Fruit fly (Drosophila melanogaster) whole organism: Measurements from ENCODE around the gene Jhbp7.

Source experiments
- CG8478 ChIP-seq: fragments of >200 bp; optimal IDR thresholded peaks from 2 replicates; lab custom pipeline; 2018; ENCODE audit warnings: inconsistent platforms
- Dll ChIP-seq: fragments of >200 bp; optimal IDR thresholded peaks from 2 replicates; lab custom pipeline; 2017
- EcR ChIP-seq, 2 experiments: fragments of >200 bp; optimal IDR thresholded peaks; 2 replicates each; lab custom pipeline; 2017; ENCODE audit warnings: missing biosample characterization in 2 of 2, missing genetic modification characterization in 2 of 2, missing genetic modification reagents in 2 of 2
- pan ChIP-seq: fragments of >200 bp; optimal IDR thresholded peaks from 2 replicates; lab custom pipeline; 2017
- psq ChIP-seq: fragments of >200 bp; optimal IDR thresholded peaks from 2 replicates; lab custom pipeline; 2017
- usp ChIP-seq: fragments of >200 bp; optimal IDR thresholded peaks from 2 replicates; lab custom pipeline; 2017; ENCODE audit warnings: missing biosample characterization, missing genetic modification characterization, mixed read lengths

DNA sequence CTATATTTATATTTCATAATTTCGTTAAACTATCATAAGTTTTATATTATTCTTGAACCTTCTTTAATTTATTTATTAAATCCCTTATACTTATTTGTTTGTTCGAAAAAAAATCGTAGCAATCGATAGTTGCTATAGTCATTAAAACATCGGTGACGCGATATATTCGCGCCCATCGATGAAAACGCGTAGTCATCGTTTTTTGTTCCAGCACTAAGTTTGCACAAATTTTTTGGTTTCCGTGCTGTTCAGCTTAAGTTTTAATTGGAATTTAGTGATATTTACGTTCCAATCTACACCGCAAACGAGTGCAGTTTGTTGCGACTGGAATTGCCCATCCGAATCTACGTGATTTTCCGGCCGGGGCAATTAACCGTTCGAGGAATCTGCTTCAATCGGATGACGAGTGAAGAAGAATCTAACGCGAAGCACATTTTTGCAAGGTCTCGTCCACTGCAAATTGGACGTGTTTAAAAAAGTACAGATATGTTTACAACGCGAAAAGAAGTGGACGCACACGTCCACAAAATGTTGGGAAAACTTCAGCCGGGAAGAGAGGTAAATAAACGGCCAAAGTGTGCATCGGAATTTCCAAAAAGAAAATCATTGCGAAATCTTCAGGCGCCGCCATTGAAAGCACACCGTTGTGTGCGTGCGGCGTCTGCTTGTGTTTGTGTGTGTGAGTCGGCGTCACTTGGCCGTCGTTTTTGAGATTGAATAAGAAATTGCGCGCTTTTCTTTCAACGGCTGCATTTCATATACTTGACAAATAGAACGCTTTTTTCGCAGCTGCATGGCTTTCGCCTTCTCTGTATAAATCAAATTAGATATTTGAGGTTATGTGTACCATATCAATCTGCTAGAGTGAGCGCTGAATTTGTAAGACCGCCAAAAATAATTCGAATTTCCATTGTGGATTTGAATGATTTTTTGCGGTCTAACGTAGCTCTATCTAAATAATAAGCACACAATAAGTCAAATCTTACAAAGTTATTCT is 12.0 kb downstream of the Jhbp7 start, which contains the start of gene Nup358:
- no peak for TF ChIP-seq usp (GFP tag; lab: Kevin White, UChicago)
- TF ChIP-seq EcR (GFP tag; optimal IDR thresholded peaks at IDR 0.05; lab: Kevin White, UChicago), result no peak
- no peak for TF ChIP-seq pan
- TF ChIP-seq CG8478 (lab: Kevin White, UChicago), result no peak
- no peak for TF ChIP-seq psq
- no peak for TF ChIP-seq Dll (lab: Kevin White, UChicago)
